Worm (Caenorhabditis elegans) whole organism, L4 larva: ENCODE measurements around the gene R160.2.

ENCODE experiments used
- aha-1 ChIP-seq: fragments of 150-350 bp; peaks from one replicate; lab custom pipeline; 2014; ENCODE audit warnings: missing biosample characterization, missing genetic modification characterization
- egl-43 ChIP-seq: fragments of 200-800 bp; sonication (Bioruptor generic); IDR thresholded peaks from 2 replicates; pipeline ENCODE4 v1.3.6; 2022; ENCODE audit warnings: missing genetic modification reagents, missing genetic modification characterization, missing compliant biosample characterization
- fos-1 ChIP-seq: fragments of 150-350 bp; optimal IDR thresholded peaks from 2 replicates; lab custom pipeline; 2014; ENCODE audit warnings: missing biosample characterization, missing genetic modification characterization
- jun-1 ChIP-seq: fragments of 150-350 bp; optimal IDR thresholded peaks from 2 replicates; lab custom pipeline; 2014; ENCODE audit warnings: missing biosample characterization, missing genetic modification reagents, missing genetic modification characterization
- mes-2 ChIP-seq: sonication (generic microtip); optimal IDR thresholded peaks from 2 replicates; lab custom pipeline; 2016; ENCODE audit warnings: missing genotype, mild to moderate bottlenecking, missing genetic modification characterization, missing compliant biosample characterization; ENCODE audit not compliant: poor library complexity, severe bottlenecking
- nhr-111 ChIP-seq: fragments of 200-800 bp; sonication (Bioruptor generic); optimal IDR thresholded peaks from 2 replicates; lab custom pipeline; 2018; ENCODE audit warnings: mild to moderate bottlenecking, missing genetic modification characterization, missing compliant biosample characterization
- nhr-77 ChIP-seq: fragments of 150-350 bp; optimal IDR thresholded peaks from 2 replicates; lab custom pipeline; 2014; ENCODE audit warnings: missing biosample characterization, missing genetic modification characterization
- unc-62 ChIP-seq, 3 experiments: fragments of 150-350 bp in 1 of 3; sonication (generic microtip); optimal IDR thresholded peaks in 2 of 3; peaks in 1 of 3; 1 replicate in 1 of 3; 2 replicates in 2 of 3; lab custom pipeline; 2014 to 2017; ENCODE audit warnings: missing biosample characterization in 3 of 3, missing genetic modification characterization in 3 of 3, missing genetic modification reagents in 3 of 3, missing genotype in 1 of 3

ce11 chrX:4386493-4386892 is 9.8 kb upstream of the R160.2 start:
- no peak for TF ChIP-seq jun-1 (tag; lab: Kevin White, UChicago)
- no peak for TF ChIP-seq aha-1 (tag; lab: Kevin White, UChicago)
- no peak for TF ChIP-seq nhr-111 (GFP tag; lab: Kevin White, UChicago)
- TF ChIP-seq nhr-77 (tag; lab: Kevin White, UChicago): no peak
- TF ChIP-seq egl-43 (GFP tag; lab: Robert Waterston, UW): no peak
- TF ChIP-seq fos-1 (tag; lab: Kevin White, UChicago): no peak
- TF ChIP-seq unc-62 (GFP tag; optimal IDR thresholded peaks at IDR 0.05 in 1 of 2; lab: Kevin White, UChicago): no peak
- TF ChIP-seq unc-62 (tag; optimal IDR thresholded peaks at IDR 0.05; lab: Kevin White, UChicago): no peak
- no peak for TF ChIP-seq mes-2 (tag; lab: Kevin White, UChicago)
